Fruit fly (Drosophila melanogaster): ENCODE data around the gene Fdx1.

The Fdx1 gene

dm6 chr3L:9383345-9384075 is 12.5 kb upstream of the Fdx1 start, which contains the start of gene Hsp27 (continued):
- peak; percentile 100 for TF ChIP-seq pdm3 (GFP tag; optimal IDR thresholded peaks at IDR 0.05)
- TF ChIP-seq CG6163 (GFP tag; IDR thresholded peaks at IDR 0.05): peak; percentile 100
- TF ChIP-seq Eip75B (GFP tag; optimal IDR thresholded peaks at IDR 0.05): peak; percentile 100
- peak; percentile 100 for TF ChIP-seq CG15336 (GFP tag; IDR thresholded peaks at IDR 0.05)
- TF ChIP-seq eg (GFP tag; IDR thresholded peaks at IDR 0.05): peak; percentile 100
- TF ChIP-seq CG8632 (GFP tag; optimal IDR thresholded peaks at IDR 0.05): peak; percentile 100
- TF ChIP-seq acj6 (GFP tag; optimal IDR thresholded peaks at IDR 0.05): peak; percentile 100
- TF ChIP-seq topi (GFP tag; optimal IDR thresholded peaks at IDR 0.05): peak; percentile 100
- peak; percentile 100 for TF ChIP-seq CG4318 (GFP tag; optimal IDR thresholded peaks at IDR 0.05)
- peak; percentile 100 for TF ChIP-seq CG3032 (tag; optimal IDR thresholded peaks at IDR 0.05)

- TF ChIP-seq CG6163 (GFP tag; IDR thresholded peaks at IDR 0.05) (peak; percentile 17; the same call in 2 of the 3 replicates), CG7368 (GFP tag; optimal IDR thresholded peaks at IDR 0.05) (peak; percentile 18), CG8119 (GFP tag; IDR thresholded peaks at IDR 0.05) (peak; percentile 22; the same call in 1 of the 3 replicates), Sox102F (GFP tag; optimal IDR thresholded peaks at IDR 0.05) (peak; percentile 43), Ets21C (GFP tag; optimal IDR thresholded peaks at IDR 0.05) (no peak), topi (GFP tag; optimal IDR thresholded peaks at IDR 0.05) (peak; percentile 30), Eip78C (GFP tag) (peak; percentile 67), CG8632 (GFP tag; optimal IDR thresholded peaks at IDR 0.05) (no peak), CG11902 (GFP tag; optimal IDR thresholded peaks at IDR 0.05) (no peak), Smox (GFP tag; optimal IDR thresholded peaks at IDR 0.05) (peak; percentile 8), Met (GFP tag; optimal IDR thresholded peaks at IDR 0.05) (peak; percentile 5), CG32006 (GFP tag; optimal IDR thresholded peaks at IDR 0.05) (no peak), CG15336 (GFP tag; IDR thresholded peaks at IDR 0.05) (peak; percentile 41; the same call in 1 of the 2 replicates), Eip75B (GFP tag; optimal IDR thresholded peaks at IDR 0.05) (peak; percentile 65), net (GFP tag; optimal IDR thresholded peaks at IDR 0.05) (peak; percentile 35), Lpt (GFP tag; optimal IDR thresholded peaks at IDR 0.05) (peak; percentile 39), eg (GFP tag; IDR thresholded peaks at IDR 0.05) (peak; percentile 37; the same call in 1 of the 3 replicates), CG6854 (GFP tag; optimal IDR thresholded peaks at IDR 0.05) (peak; percentile 52), CG16779 (tag; optimal IDR thresholded peaks at IDR 0.05) (no peak), CG3032 (tag; optimal IDR thresholded peaks at IDR 0.05) (peak; percentile 24), esn (GFP tag; optimal IDR thresholded peaks at IDR 0.05) (peak; percentile 48), CG6808 (GFP tag; optimal IDR thresholded peaks at IDR 0.05) (peak; percentile 61), Ets96B (tag; optimal IDR thresholded peaks at IDR 0.05) (peak; percentile 12), CG3919 (GFP tag; optimal IDR thresholded peaks at IDR 0.05) (peak; percentile 37), OdsH (GFP tag; optimal IDR thresholded peaks at IDR 0.05) (peak; percentile 12), CG11294 (GFP tag; IDR thresholded peaks at IDR 0.05) (no peak), Blimp-1 (GFP tag; optimal IDR thresholded peaks at IDR 0.05) (peak; percentile 92), CG9139 (GFP tag; optimal IDR thresholded peaks at IDR 0.05) (peak; percentile 66), CG6276 (GFP tag; optimal IDR thresholded peaks at IDR 0.05) (peak; percentile 13), vri (GFP tag; optimal IDR thresholded peaks at IDR 0.05) (peak; percentile 57), acj6 (GFP tag; optimal IDR thresholded peaks at IDR 0.05) (no peak), Sox14 (GFP tag; optimal IDR thresholded peaks at IDR 0.05) (peak; percentile 53), cyc (GFP tag; optimal IDR thresholded peaks at IDR 0.05) (peak; percentile 1), lz (GFP tag; optimal IDR thresholded peaks at IDR 0.05) (peak; percentile 20), fkh (GFP tag; optimal IDR thresholded peaks at IDR 0.05) (no peak), svp (GFP tag) (peak; percentile 91), CG1621 (tag; optimal IDR thresholded peaks at IDR 0.05) (peak; percentile 13), CG10669 (GFP tag; optimal IDR thresholded peaks at IDR 0.05) (peak; percentile 35), ss (GFP tag; optimal IDR thresholded peaks at IDR 0.05) (peak; percentile 64 to 71), Eip93F (GFP tag; optimal IDR thresholded peaks at IDR 0.05) (peak; percentile 77), dsx (GFP tag; optimal IDR thresholded peaks at IDR 0.05; ENCODE audit: poor library complexity, severe bottlenecking) (peak; percentile 33), achi (GFP tag; optimal IDR thresholded peaks at IDR 0.05) (no peak), Hr38 (GFP tag; optimal IDR thresholded peaks at IDR 0.05) (no peak)
These were observed 10.6 kb upstream of the Fdx1 start, which contains the start of gene Hsp23 for dm6 chr3L:9381602-9382001. TSS of gene Hsp23 (plus strand) at chr3L:9381882.

All from whole organism, prepupa.